Fruit fly (Drosophila melanogaster): ENCODE results near the gene CG31528.

CG31528 gene

DNA sequence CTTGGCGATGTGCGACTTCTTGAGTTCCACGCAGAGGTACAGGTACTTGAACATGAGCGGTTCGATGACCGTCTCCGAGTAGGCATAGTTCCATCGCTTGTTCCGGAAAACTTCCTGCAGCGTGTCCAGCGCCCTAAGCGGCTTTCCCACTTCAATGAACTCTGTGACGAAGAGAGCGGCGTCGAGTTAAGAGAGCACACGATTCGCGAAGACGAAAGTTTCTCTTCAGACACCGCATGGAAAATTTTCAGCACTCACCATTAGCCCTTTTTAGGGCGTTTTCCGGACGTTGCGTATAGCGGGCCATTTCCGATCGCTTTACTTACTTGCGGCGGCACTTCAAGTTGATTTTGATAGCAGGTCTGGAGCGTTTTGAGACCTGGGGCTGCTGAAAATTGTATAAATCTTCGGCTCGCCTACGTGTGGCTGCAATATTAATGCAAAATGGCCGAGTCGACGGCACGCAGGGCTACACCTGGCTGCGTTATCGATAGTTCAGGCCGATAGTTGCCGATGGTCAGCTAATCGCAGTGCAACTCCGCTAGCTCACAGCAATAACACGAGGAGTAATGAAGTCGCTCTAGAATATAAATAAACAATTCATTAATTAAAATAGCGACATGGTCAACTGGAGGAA is 17.3 kb downstream of the CG31528 start, which contains the start of the genes eIF3a and CG1074 (continued):
- TF ChIP-seq crp (GFP tag; optimal IDR thresholded peaks at IDR 0.05) (peak in 1 of 2 experiments; percentile 59), CG11723 (GFP tag; optimal IDR thresholded peaks at IDR 0.05) (peak; percentile 59), corto (GFP tag; optimal IDR thresholded peaks at IDR 0.05) (no peak), grau (tag; optimal IDR thresholded peaks at IDR 0.05) (peak; percentile 64), ap (GFP tag; IDR thresholded peaks at IDR 0.05) (no peak), CG15696 (tag; optimal IDR thresholded peaks at IDR 0.05) (peak; percentile 4), amos (GFP tag; IDR thresholded peaks at IDR 0.05; ENCODE audit: partially characterized antibody) (peak; percentile 98), sens-2 (GFP tag; IDR thresholded peaks at IDR 0.05) (no peak), CG10321 (GFP tag; IDR thresholded peaks at IDR 0.05) (peak; percentile 39; the same call in 1 of the 2 replicates), ind (GFP tag; optimal IDR thresholded peaks at IDR 0.05) (peak; percentile 16), bowl (GFP tag; IDR thresholded peaks at IDR 0.05) (no peak), sr (GFP tag; IDR thresholded peaks at IDR 0.05) (peak; percentile 69; the same call in 2 of the 3 replicates), hbn (GFP tag; IDR thresholded peaks at IDR 0.05; ENCODE audit: partially characterized antibody) (peak; percentile 91), Usf (GFP tag; optimal IDR thresholded peaks at IDR 0.05) (no peak), CG12219 (GFP tag; optimal IDR thresholded peaks at IDR 0.05) (peak; percentile 35), CG7963 (GFP tag; IDR thresholded peaks at IDR 0.05; ENCODE audit: partially characterized antibody) (peak; percentile 98), Hand (GFP tag; optimal IDR thresholded peaks at IDR 0.05) (peak; percentile 35), usp (GFP tag; optimal IDR thresholded peaks at IDR 0.05) (no peak), gt (GFP tag; IDR thresholded peaks at IDR 0.05) (peak; percentile 7; the same call in 1 of the 2 replicates), CG15601 (tag; optimal IDR thresholded peaks at IDR 0.05) (peak; percentile 55), Dip2 (GFP tag; IDR thresholded peaks at IDR 0.05) (no peak), CG18011 (GFP tag; optimal IDR thresholded peaks at IDR 0.05) (peak; percentile 69), yki (optimal IDR thresholded peaks at IDR 0.05) (no peak), rib (GFP tag; IDR thresholded peaks at IDR 0.05) (peak; percentile 80), klu (GFP tag; IDR thresholded peaks at IDR 0.05) (no peak), Mad (GFP tag; optimal IDR thresholded peaks at IDR 0.05) (peak; percentile 73), ttk (GFP tag; IDR thresholded peaks at IDR 0.05) (no peak), danr (GFP tag; IDR thresholded peaks at IDR 0.05) (no peak), lbe (GFP tag; optimal IDR thresholded peaks at IDR 0.05) (peak; percentile 64), chif (GFP tag; optimal IDR thresholded peaks at IDR 0.05) (peak in 1 of 2 experiments; percentile 46), dysf (GFP tag; IDR thresholded peaks at IDR 0.05) (peak; percentile 40; the same call in 1 of the 3 replicates), Tbp (GFP tag; optimal IDR thresholded peaks at IDR 0.05) (no peak), CG3995 (GFP tag; optimal IDR thresholded peaks at IDR 0.05) (peak; percentile 76), slou (GFP tag; optimal IDR thresholded peaks at IDR 0.05) (peak; percentile 6), CG7928 (GFP tag; optimal IDR thresholded peaks at IDR 0.05) (peak; percentile 84), fru (optimal IDR thresholded peaks at IDR 0.05) (no peak), dmrt11E (tag; optimal IDR thresholded peaks at IDR 0.05) (peak; percentile 35), CG33557 (GFP tag; optimal IDR thresholded peaks at IDR 0.05) (peak; percentile 56), CG30431 (GFP tag; optimal IDR thresholded peaks at IDR 0.05) (no peak), CG3065 (GFP tag; optimal IDR thresholded peaks at IDR 0.05) (no peak), Doc2 (GFP tag; IDR thresholded peaks at IDR 0.05) (no peak), CG12155 (GFP tag; optimal IDR thresholded peaks at IDR 0.05) (peak; percentile 47), CG4282 (GFP tag; optimal IDR thresholded peaks at IDR 0.05) (peak; percentile 56), gfzf (GFP tag; optimal IDR thresholded peaks at IDR 0.05) (peak; percentile 51), CG1832 (GFP tag; optimal IDR thresholded peaks at IDR 0.05) (no peak), Asciz (GFP tag; optimal IDR thresholded peaks at IDR 0.05) (no peak), Bdp1 (GFP tag; optimal IDR thresholded peaks at IDR 0.05) (peak; percentile 50), HHEX (GFP tag; optimal IDR thresholded peaks at IDR 0.05) (peak; percentile 74), odd (GFP tag; optimal IDR thresholded peaks at IDR 0.05) (peak; percentile 67), CG32532 (GFP tag; IDR thresholded peaks at IDR 0.05) (peak; percentile 80), gce (GFP tag; IDR thresholded peaks at IDR 0.05) (0 out of 3 replicates have a peak, but pooled peaks have one; percentile 16)
